Fruit fly (Drosophila melanogaster) whole organism, wandering third instar larva: ENCODE data around the gene CG32163.

Experiments
- CG32264 ChIP-seq: fragments of 200-800 bp; sonication (Bioruptor generic); optimal IDR thresholded peaks from 2 replicates; lab custom pipeline; 2016; ENCODE audit warnings: missing biosample characterization, missing genetic modification characterization
- CG9705 ChIP-seq: fragments of 200-800 bp; sonication (Bioruptor generic); optimal IDR thresholded peaks from 2 replicates; lab custom pipeline; 2018; ENCODE audit warnings: missing biosample characterization, mild to moderate bottlenecking, missing genetic modification characterization
- Dfd ChIP-seq: fragments of >200 bp; optimal IDR thresholded peaks from 2 replicates; lab custom pipeline; 2017; ENCODE audit warnings: missing biosample characterization, missing genetic modification characterization
- Dif ChIP-seq: fragments of 200-275, 200-300 bp; sonication (Bioruptor generic); optimal IDR thresholded peaks from 2 replicates; lab custom pipeline; 2018; ENCODE audit warnings: missing biosample characterization, missing genetic modification characterization; ENCODE audit not compliant: partially characterized antibody
- GATAd ChIP-seq: sonication (Bioruptor generic); optimal IDR thresholded peaks from 2 replicates; lab custom pipeline; 2016; ENCODE audit warnings: missing biosample characterization, missing genetic modification characterization
- HLH106 ChIP-seq: fragments of 200-800 bp; optimal IDR thresholded peaks from 3 replicates; lab custom pipeline; 2019; ENCODE audit warnings: missing biosample characterization, mild to moderate bottlenecking, missing genetic modification characterization, moderate library complexity
- Hnf4 ChIP-seq: fragments of 200-800 bp; sonication (Bioruptor generic); optimal IDR thresholded peaks from 2 replicates; lab custom pipeline; 2016; ENCODE audit warnings: missing biosample characterization, mild to moderate bottlenecking, missing genetic modification characterization
- Jra ChIP-seq: sonication (Bioruptor generic); optimal IDR thresholded peaks from 2 replicates; lab custom pipeline; 2016; ENCODE audit warnings: missing biosample characterization, missing genetic modification characterization
- Mio ChIP-seq: sonication (Bioruptor generic); optimal IDR thresholded peaks from 2 replicates; lab custom pipeline; 2016; ENCODE audit warnings: missing biosample characterization, missing genetic modification characterization
- Myc ChIP-seq: fragments of >200 bp; optimal IDR thresholded peaks from 2 replicates; lab custom pipeline; 2017
- OdsH ChIP-seq: fragments of 200-800 bp; sonication (Bioruptor generic); optimal IDR thresholded peaks from 2 replicates; lab custom pipeline; 2016; ENCODE audit warnings: missing biosample characterization, mild to moderate bottlenecking, missing genetic modification characterization
- Rel ChIP-seq, 2 experiments: fragments of 200-800 bp; sonication (Bioruptor generic) in 1 of 2; optimal IDR thresholded peaks; 2 replicates in 1 of 2; 3 replicates in 1 of 2; lab custom pipeline; 2016 to 2019; ENCODE audit warnings: mild to moderate bottlenecking in 2 of 2, missing biosample characterization in 2 of 2, missing genetic modification characterization in 2 of 2, moderate library complexity in 1 of 2
- Vsx2 ChIP-seq: fragments of 200-300, 225-300 bp; sonication (Bioruptor generic); optimal IDR thresholded peaks from 2 replicates; lab custom pipeline; 2018; ENCODE audit warnings: missing biosample characterization, missing genetic modification characterization; ENCODE audit not compliant: partially characterized antibody
- dl ChIP-seq, 2 experiments: fragments of 175-275, 200-275 bp in 1 of 2; fragments of 200-275 bp in 1 of 2; sonication (Bioruptor generic); optimal IDR thresholded peaks; lab custom pipeline; 2018; ENCODE audit warnings: mild to moderate bottlenecking in 2 of 2, missing biosample characterization in 2 of 2, missing genetic modification characterization in 2 of 2, moderate library complexity in 2 of 2; ENCODE audit not compliant: partially characterized antibody in 2 of 2, insufficient read depth in 1 of 2
- dmrt93B ChIP-seq: fragments of 200-800 bp; sonication (Bioruptor generic); optimal IDR thresholded peaks from 2 replicates; lab custom pipeline; 2018; ENCODE audit warnings: missing biosample characterization, mild to moderate bottlenecking, missing genetic modification characterization
- dsf ChIP-seq: sonication (Bioruptor generic); optimal IDR thresholded peaks from 2 replicates; lab custom pipeline; 2016; ENCODE audit warnings: missing biosample characterization, missing genetic modification characterization, borderline replicate concordance
- ey ChIP-seq: fragments of 200-800 bp; sonication (Bioruptor generic); optimal IDR thresholded peaks from 2 replicates; lab custom pipeline; 2016; ENCODE audit warnings: missing biosample characterization, missing genetic modification characterization
- foxo ChIP-seq, 2 experiments: fragments of 200-800 bp; sonication (Bioruptor generic); optimal IDR thresholded peaks; 2 replicates in 1 of 2; 3 replicates in 1 of 2; lab custom pipeline; 2016 to 2017; ENCODE audit warnings: missing biosample characterization in 2 of 2, missing genetic modification characterization in 2 of 2
- fru ChIP-seq: fragments of 200-800 bp; sonication (Bioruptor generic); optimal IDR thresholded peaks from 3 replicates; lab custom pipeline; 2016; ENCODE audit warnings: missing biosample characterization, mild to moderate bottlenecking, missing genetic modification characterization
- h ChIP-seq: fragments of 200-800 bp; sonication (Bioruptor generic); optimal IDR thresholded peaks from 3 replicates; lab custom pipeline; 2016; ENCODE audit warnings: missing biosample characterization, mild to moderate bottlenecking, missing genetic modification characterization
- lola ChIP-seq: fragments of >200 bp; optimal IDR thresholded peaks from 2 replicates; lab custom pipeline; 2017; ENCODE audit warnings: missing biosample characterization, missing genetic modification characterization
- pan ChIP-seq: fragments of >200 bp; optimal IDR thresholded peaks from 2 replicates; lab custom pipeline; 2017
- psq ChIP-seq: fragments of 200-800 bp; sonication (Bioruptor generic); optimal IDR thresholded peaks from 3 replicates; lab custom pipeline; 2017; ENCODE audit warnings: missing biosample characterization, mild to moderate bottlenecking, missing genetic modification characterization, moderate library complexity
- rgr ChIP-seq: fragments of 200-800 bp; sonication (Bioruptor generic); optimal IDR thresholded peaks from 3 replicates; lab custom pipeline; 2016; ENCODE audit warnings: missing biosample characterization, mild to moderate bottlenecking, missing genetic modification characterization
- sage ChIP-seq: fragments of 200-800 bp; sonication (Bioruptor generic); optimal IDR thresholded peaks from 2 replicates; lab custom pipeline; 2016; ENCODE audit warnings: missing biosample characterization, mild to moderate bottlenecking, missing genetic modification characterization
- sv ChIP-seq: fragments of 200-800 bp; sonication (Bioruptor generic); optimal IDR thresholded peaks from 3 replicates; lab custom pipeline; 2016; ENCODE audit warnings: missing biosample characterization, missing genetic modification characterization
- tai ChIP-seq: sonication (Bioruptor generic); optimal IDR thresholded peaks from 2 replicates; lab custom pipeline; 2016; ENCODE audit warnings: missing biosample characterization, missing genetic modification characterization
- usp ChIP-seq: fragments of >200 bp; optimal IDR thresholded peaks from 2 replicates; lab custom pipeline; 2017; ENCODE audit warnings: missing biosample characterization, missing genetic modification characterization
- woc ChIP-seq: sonication (Bioruptor generic); optimal IDR thresholded peaks from 2 replicates; lab custom pipeline; 2016; ENCODE audit warnings: missing biosample characterization, mild to moderate bottlenecking, missing genetic modification characterization

The CG32163 gene

dm6 chr3L:16629793-16630192, 42.8 kb downstream of the CG32163 start:
- TF ChIP-seq pan (lab: Kevin White, UChicago) (no peak), usp (no peak), Hnf4 (GFP tag; lab: Kevin White, UChicago) (no peak), dsf (GFP tag; lab: Kevin White, UChicago) (no peak), rgr (GFP tag; lab: Kevin White, UChicago) (no peak), CG9705 (GFP tag; lab: Kevin White, UChicago) (no peak)

- TF ChIP-seq Mio (GFP tag; lab: Kevin White, UChicago) (no peak), Rel (GFP tag; optimal IDR thresholded peaks at IDR 0.05; lab: Kevin White, UChicago) (no peak), Rel (tag; optimal IDR thresholded peaks at IDR 0.05; lab: Kevin White, UChicago) (no peak), ey (GFP tag; lab: Kevin White, UChicago) (no peak), Dfd (GFP tag; lab: Kevin White, UChicago) (no peak), tai (GFP tag; lab: Kevin White, UChicago) (no peak), Vsx2 (no peak), h (GFP tag; lab: Kevin White, UChicago) (no peak), CG32264 (GFP tag; lab: Kevin White, UChicago) (no peak), pan (lab: Kevin White, UChicago) (no peak), Myc (lab: Kevin White, UChicago) (no peak), GATAd (no peak), Hnf4 (GFP tag; lab: Kevin White, UChicago) (no peak), OdsH (no peak), lola (no peak)
Observed at dm6 chr3L:16631844-16632537, 45.0 kb downstream of the CG32163 start.

- no peak for TF ChIP-seq HLH106
- TF ChIP-seq GATAd, result no peak
- no peak for TF ChIP-seq tai (GFP tag; lab: Kevin White, UChicago)
- no peak for TF ChIP-seq sv (GFP tag; lab: Kevin White, UChicago)
- no peak for TF ChIP-seq Vsx2
Observed at dm6 chr3L:16634091-16634490, 47.1 kb downstream of the CG32163 start.

- no peak for TF ChIP-seq Rel (GFP tag; optimal IDR thresholded peaks at IDR 0.05; lab: Kevin White, UChicago)
- TF ChIP-seq Rel (tag; optimal IDR thresholded peaks at IDR 0.05; lab: Kevin White, UChicago), result no peak
- no peak for TF ChIP-seq sv (GFP tag; lab: Kevin White, UChicago)
- TF ChIP-seq fru (GFP tag; lab: Kevin White, UChicago), result peak; percentile 16
- no peak for TF ChIP-seq dmrt93B (GFP tag; lab: Kevin White, UChicago)
- TF ChIP-seq foxo (GFP tag; optimal IDR thresholded peaks at IDR 0.05; lab: Kevin White, UChicago), result peak in 1 of 2 experiments; percentile 26
- peak; percentile 14 for TF ChIP-seq ey (GFP tag; lab: Kevin White, UChicago)
Observed at dm6 chr3L:16634529-16634928, 47.6 kb downstream of the CG32163 start.

dm6 chr3L:16635566-16636210, 48.7 kb downstream of the CG32163 start:
- TF ChIP-seq Dif (no peak), sage (no peak), h (GFP tag; lab: Kevin White, UChicago) (peak; percentile 33), psq (GFP tag; lab: Kevin White, UChicago) (peak; percentile 14), woc (GFP tag; lab: Kevin White, UChicago) (no peak), Jra (GFP tag; lab: Kevin White, UChicago) (peak; percentile 20), foxo (GFP tag; optimal IDR thresholded peaks at IDR 0.05; lab: Kevin White, UChicago) (peak in 1 of 2 experiments; percentile 21), ey (GFP tag; lab: Kevin White, UChicago) (peak; percentile 14), rgr (GFP tag; lab: Kevin White, UChicago) (peak; percentile 13), dl (GFP tag; optimal IDR thresholded peaks at IDR 0.05; lab: Kevin White, UChicago; ENCODE audit: insufficient read depth in 1 of 2, partially characterized antibody in 2 of 2) (no peak)
